Worm (Caenorhabditis elegans): ENCODE measurements around the gene R13A5.11.

Gene R13A5.11

ce11 chrIII:7554697-7555145 lies 38.4 kb downstream of the R13A5.11 start:
- no peak for TF ChIP-seq T23F11.4 (GFP tag; optimal IDR thresholded peaks at IDR 0.05)
- TF ChIP-seq ceh-2 (tag; optimal IDR thresholded peaks at IDR 0.05): no peak
- TF ChIP-seq rnt-1 (tag; optimal IDR thresholded peaks at IDR 0.05): peak; percentile 7
- TF ChIP-seq nhr-232 (tag; optimal IDR thresholded peaks at IDR 0.05): no peak
- TF ChIP-seq dmd-4 (tag; optimal IDR thresholded peaks at IDR 0.05; ENCODE audit: borderline replicate concordance): no peak
- no peak for TF ChIP-seq elt-4 (tag; optimal IDR thresholded peaks at IDR 0.05)
- TF ChIP-seq ceh-6 (GFP tag; optimal IDR thresholded peaks at IDR 0.05): no peak
- TF ChIP-seq ceh-48 (tag; optimal IDR thresholded peaks at IDR 0.05): no peak
- TF ChIP-seq hlh-6 (tag; optimal IDR thresholded peaks at IDR 0.05): no peak
- TF ChIP-seq ceh-9 (tag; optimal IDR thresholded peaks at IDR 0.05): no peak
- no peak for TF ChIP-seq ref-2 (tag; optimal IDR thresholded peaks at IDR 0.05)
- TF ChIP-seq unc-3 (GFP tag; conservative IDR thresholded peaks at IDR 0.05): 0 out of 2 replicates have a peak, but pooled peaks have one; percentile 13
- TF ChIP-seq unc-3 (tag; optimal IDR thresholded peaks at IDR 0.05): no peak
- TF ChIP-seq ama-1 (optimal IDR thresholded peaks at IDR 0.05): no peak
- peak; percentile 9 for TF ChIP-seq ceh-18 (tag; optimal IDR thresholded peaks at IDR 0.05)
- no peak for TF ChIP-seq K09A11.1 (tag; optimal IDR thresholded peaks at IDR 0.05; ENCODE audit: insufficient read depth)
- no peak for TF ChIP-seq che-1 (tag; optimal IDR thresholded peaks at IDR 0.05)
- TF ChIP-seq tbx-2 (tag; optimal IDR thresholded peaks at IDR 0.05): peak; percentile 14
- no peak for TF ChIP-seq fkh-6 (tag; optimal IDR thresholded peaks at IDR 0.05)
- peak; percentile 91 for TF ChIP-seq nfya-1 (tag; optimal IDR thresholded peaks at IDR 0.05)
- no peak for TF ChIP-seq gmeb-2 (tag; optimal IDR thresholded peaks at IDR 0.05)
- no peak for TF ChIP-seq Y22D7AL.16 (tag; optimal IDR thresholded peaks at IDR 0.05)
- peak; percentile 98 for TF ChIP-seq unc-55 (GFP tag; optimal IDR thresholded peaks at IDR 0.05)
- TF ChIP-seq lin-11 (tag; optimal IDR thresholded peaks at IDR 0.05): no peak
- TF ChIP-seq F13H6.1 (tag; optimal IDR thresholded peaks at IDR 0.05): no peak
- TF ChIP-seq unc-86 (tag; optimal IDR thresholded peaks at IDR 0.05): no peak
- TF ChIP-seq pat-9 (tag; optimal IDR thresholded peaks at IDR 0.05): no peak
- no peak for TF ChIP-seq madf-2 (tag; optimal IDR thresholded peaks at IDR 0.05)
- TF ChIP-seq pax-1 (tag; optimal IDR thresholded peaks at IDR 0.05): no peak

ce11 chrIII:7553693-7554226 lies 39.4 kb downstream of the R13A5.11 start:
- no peak for TF ChIP-seq elt-4 (tag; optimal IDR thresholded peaks at IDR 0.05)
- TF ChIP-seq unc-55 (GFP tag; optimal IDR thresholded peaks at IDR 0.05): peak; percentile 22

ce11 chrIII:7552859-7553258 lies 40.3 kb downstream of the R13A5.11 start:
- TF ChIP-seq ahr-1 (tag; optimal IDR thresholded peaks at IDR 0.05): no peak
- no peak for TF ChIP-seq ceh-19 (GFP tag; optimal IDR thresholded peaks at IDR 0.05)
- no peak for TF ChIP-seq eyg-1 (tag; optimal IDR thresholded peaks at IDR 0.05)
- no peak for TF ChIP-seq sox-4 (tag; optimal IDR thresholded peaks at IDR 0.05)
- no peak for TF ChIP-seq hlh-13 (GFP tag; optimal IDR thresholded peaks at IDR 0.05)
- no peak for TF ChIP-seq madf-2 (tag; optimal IDR thresholded peaks at IDR 0.05)
- no peak for TF ChIP-seq Y22D7AL.16 (tag; optimal IDR thresholded peaks at IDR 0.05)
- no peak for TF ChIP-seq hlh-30 (tag; optimal IDR thresholded peaks at IDR 0.05; ENCODE audit: insufficient read depth)
- no peak for TF ChIP-seq dve-1 (tag; optimal IDR thresholded peaks at IDR 0.05)
- no peak for TF ChIP-seq ceh-18 (tag; optimal IDR thresholded peaks at IDR 0.05)
- no peak for TF ChIP-seq che-1 (tag; optimal IDR thresholded peaks at IDR 0.05)
- TF ChIP-seq sox-2 (GFP tag; IDR thresholded peaks at IDR 0.05): no peak
- TF ChIP-seq gmeb-2 (tag; optimal IDR thresholded peaks at IDR 0.05): no peak
- TF ChIP-seq hlh-8 (tag; optimal IDR thresholded peaks at IDR 0.05): no peak
- no peak for TF ChIP-seq ref-2 (tag; optimal IDR thresholded peaks at IDR 0.05)
- no peak for TF ChIP-seq npax-4 (tag; optimal IDR thresholded peaks at IDR 0.05)
- no peak for TF ChIP-seq ceh-45 (GFP tag; IDR thresholded peaks at IDR 0.05)
- no peak for TF ChIP-seq lim-6 (tag; optimal IDR thresholded peaks at IDR 0.05)
- no peak for TF ChIP-seq unc-86 (tag; optimal IDR thresholded peaks at IDR 0.05)
